Worm (Caenorhabditis elegans) whole organism, L4 larva: ENCODE results near the gene C17G1.2.

ENCODE experiments used
- F10B5.3 ChIP-seq: sonication (generic microtip); optimal IDR thresholded peaks from 2 replicates; lab custom pipeline; 2016; ENCODE audit warnings: mild to moderate bottlenecking, missing genetic modification characterization, missing compliant biosample characterization
- F26F4.8 ChIP-seq: fragments of 200-800 bp; sonication (Bioruptor generic); conservative IDR thresholded peaks from 2 replicates; pipeline ENCODE4 v1.3.6; 2022; ENCODE audit warnings: missing genetic modification characterization, missing compliant biosample characterization
- F49E8.2 ChIP-seq: sonication (generic microtip); optimal IDR thresholded peaks from 2 replicates; lab custom pipeline; 2016; ENCODE audit warnings: missing compliant biosample characterization, mild to moderate bottlenecking, missing genetic modification characterization, borderline replicate concordance
- T26A8.4 ChIP-seq: fragments of 200-800 bp; sonication (Bioruptor generic); IDR thresholded peaks from 2 replicates; pipeline ENCODE4 v1.3.6; 2022; ENCODE audit warnings: missing genetic modification characterization, missing compliant biosample characterization
- Y5F2A.4 ChIP-seq: fragments of 200-800 bp; sonication (Bioruptor generic); optimal IDR thresholded peaks from 2 replicates; lab custom pipeline; 2018; ENCODE audit warnings: mild to moderate bottlenecking, missing genetic modification characterization, missing compliant biosample characterization
- ZK546.5 ChIP-seq, 2 experiments: sonication (generic microtip); optimal IDR thresholded peaks; 2 replicates each; lab custom pipeline; 2017; ENCODE audit warnings: missing biosample characterization in 2 of 2, missing genetic modification characterization in 2 of 2
- aha-1 ChIP-seq: fragments of 150-350 bp; peaks from one replicate; lab custom pipeline; 2014; ENCODE audit warnings: missing biosample characterization, missing genetic modification characterization
- ceh-32 ChIP-seq: sonication (generic microtip); optimal IDR thresholded peaks from 2 replicates; lab custom pipeline; 2016; ENCODE audit warnings: mild to moderate bottlenecking, missing genetic modification characterization, missing compliant biosample characterization; ENCODE audit not compliant: poor library complexity
- ceh-62 ChIP-seq: sonication (generic microtip); optimal IDR thresholded peaks from 2 replicates; lab custom pipeline; 2017; ENCODE audit warnings: missing biosample characterization, missing genetic modification characterization
- cey-2 ChIP-seq: sonication (generic microtip); optimal IDR thresholded peaks from 3 replicates; lab custom pipeline; 2017; ENCODE audit warnings: missing genetic modification characterization, mild to moderate bottlenecking, missing compliant biosample characterization, antibody characterized with exemption, borderline replicate concordance; ENCODE audit not compliant: insufficient read depth
- daf-12 ChIP-seq: fragments of 150-350 bp; optimal IDR thresholded peaks from 2 replicates; lab custom pipeline; 2014; ENCODE audit warnings: missing biosample characterization, missing genetic modification reagents, missing genetic modification characterization
- daf-16 ChIP-seq, 3 experiments: sonication (generic microtip); optimal IDR thresholded peaks; 2 replicates each; lab custom pipeline; 2016 to 2017; ENCODE audit warnings: missing genetic modification characterization in 3 of 3, missing genetic modification reagents in 3 of 3, mild to moderate bottlenecking in 2 of 3, missing compliant biosample characterization in 2 of 3, missing biosample characterization in 1 of 3, moderate library complexity in 1 of 3
- dmd-6 ChIP-seq: fragments of 200-800 bp; sonication (Bioruptor generic); IDR thresholded peaks from 2 replicates; pipeline ENCODE4 v1.3.6; 2022; ENCODE audit warnings: missing genetic modification reagents, missing genetic modification characterization, missing compliant biosample characterization
- egl-27 ChIP-seq: sonication (generic microtip); optimal IDR thresholded peaks from 3 replicates; lab custom pipeline; 2017; ENCODE audit warnings: missing biosample characterization, missing genetic modification reagents, missing genetic modification characterization
- hlh-11 ChIP-seq: fragments of 200-800 bp; sonication (Bioruptor generic); optimal IDR thresholded peaks from 2 replicates; lab custom pipeline; 2018; ENCODE audit warnings: mild to moderate bottlenecking, missing genetic modification characterization, missing compliant biosample characterization
- hlh-30 ChIP-seq: sonication (generic microtip); optimal IDR thresholded peaks from 2 replicates; lab custom pipeline; 2017; ENCODE audit warnings: antibody characterized with exemption, mild to moderate bottlenecking, missing genetic modification characterization, missing compliant biosample characterization; ENCODE audit not compliant: insufficient read depth
- jun-1 ChIP-seq: fragments of 150-350 bp; optimal IDR thresholded peaks from 2 replicates; lab custom pipeline; 2014; ENCODE audit warnings: missing biosample characterization, missing genetic modification reagents, missing genetic modification characterization
- lim-7 ChIP-seq: fragments of 200-800 bp; sonication (Bioruptor generic); IDR thresholded peaks from 2 replicates; pipeline ENCODE4 v1.3.6; 2022; ENCODE audit warnings: missing genetic modification characterization, missing compliant biosample characterization
- lin-15B ChIP-seq: fragments of 150-350 bp; sonication (generic microtip); optimal IDR thresholded peaks from 3 replicates; lab custom pipeline; 2014; ENCODE audit warnings: missing biosample characterization, missing genetic modification characterization
- lin-29 ChIP-seq: fragments of 200-800 bp; sonication (Bioruptor generic); IDR thresholded peaks from 2 replicates; pipeline ENCODE4 v1.3.6; 2022; ENCODE audit warnings: missing genetic modification reagents, missing genetic modification characterization, missing compliant biosample characterization
- lin-38 ChIP-seq: fragments of 200-800 bp; sonication (Bioruptor generic); IDR thresholded peaks from 2 replicates; pipeline ENCODE4 v1.3.6; 2022; ENCODE audit warnings: missing genetic modification reagents, missing genetic modification characterization, missing compliant biosample characterization
- madf-5 ChIP-seq, 2 experiments: fragments of 200-800 bp; sonication (Bioruptor generic); IDR thresholded peaks; 2 replicates each; pipeline ENCODE4 v1.3.6; 2022; ENCODE audit warnings: missing compliant biosample characterization in 2 of 2, missing genetic modification characterization in 2 of 2
- mep-1 ChIP-seq: fragments of 150-350 bp; sonication (generic microtip); optimal IDR thresholded peaks from 3 replicates; lab custom pipeline; 2014; ENCODE audit warnings: missing biosample characterization, missing genetic modification characterization
- mes-2 ChIP-seq: sonication (generic microtip); optimal IDR thresholded peaks from 2 replicates; lab custom pipeline; 2016; ENCODE audit warnings: missing genotype, mild to moderate bottlenecking, missing genetic modification characterization, missing compliant biosample characterization; ENCODE audit not compliant: poor library complexity, severe bottlenecking
- mxl-2 ChIP-seq: fragments of 200-800 bp; sonication (Bioruptor generic); conservative IDR thresholded peaks from 2 replicates; pipeline ENCODE4 v1.3.6; 2022; ENCODE audit warnings: missing genetic modification reagents, missing genetic modification characterization, missing compliant biosample characterization
- nhr-10 ChIP-seq: fragments of 150-350 bp; optimal IDR thresholded peaks from 2 replicates; lab custom pipeline; 2014; ENCODE audit warnings: missing biosample characterization, missing genetic modification characterization
- nhr-41 ChIP-seq: fragments of 200-800 bp; sonication (Bioruptor generic); IDR thresholded peaks from 2 replicates; pipeline ENCODE4 v1.3.6; 2022; ENCODE audit warnings: missing genetic modification reagents, missing genetic modification characterization, missing compliant biosample characterization
- nhr-42 ChIP-seq: fragments of 200-800 bp; sonication (Bioruptor generic); IDR thresholded peaks from 2 replicates; pipeline ENCODE4 v1.3.6; 2022; ENCODE audit warnings: missing genetic modification characterization, missing compliant biosample characterization
- php-3 ChIP-seq: fragments of 200-800 bp; sonication (Bioruptor generic); IDR thresholded peaks from 2 replicates; pipeline ENCODE4 v1.3.6; 2022; ENCODE audit warnings: missing genetic modification reagents, missing genetic modification characterization, missing compliant biosample characterization
- pqm-1 ChIP-seq: sonication (generic microtip); optimal IDR thresholded peaks from 2 replicates; lab custom pipeline; 2017; ENCODE audit warnings: missing biosample characterization, missing genetic modification characterization
- snpc-1.2 ChIP-seq: fragments of 200-800 bp; sonication (Bioruptor generic); IDR thresholded peaks from 2 replicates; pipeline ENCODE4 v1.3.6; 2022; ENCODE audit warnings: missing genetic modification reagents, missing genetic modification characterization, missing compliant biosample characterization
- spr-3 ChIP-seq: fragments of 200-800 bp; sonication (Bioruptor generic); optimal IDR thresholded peaks from 2 replicates; lab custom pipeline; 2018; ENCODE audit warnings: mild to moderate bottlenecking, missing genetic modification characterization, missing compliant biosample characterization
- tag-97 ChIP-seq: fragments of 200-800 bp; sonication (Bioruptor generic); IDR thresholded peaks from 2 replicates; pipeline ENCODE4 v1.3.6; 2022; ENCODE audit warnings: missing genetic modification characterization, missing compliant biosample characterization
- tra-1 ChIP-seq: fragments of 200-800 bp; sonication (Bioruptor generic); IDR thresholded peaks from 2 replicates; pipeline ENCODE4 v1.3.6; 2022; ENCODE audit warnings: missing genetic modification reagents, missing genetic modification characterization, missing compliant biosample characterization
- vab-7 ChIP-seq: fragments of 200-800 bp; sonication (Bioruptor generic); IDR thresholded peaks from 2 replicates; pipeline ENCODE4 v1.3.6; 2022; ENCODE audit warnings: missing genetic modification reagents, missing genetic modification characterization, missing compliant biosample characterization
- zfp-3 ChIP-seq: fragments of 200-800 bp; sonication (Bioruptor generic); conservative IDR thresholded peaks from 2 replicates; pipeline ENCODE4 v1.3.6; 2022; ENCODE audit warnings: missing genetic modification reagents, missing genetic modification characterization, missing compliant biosample characterization
- ztf-11 ChIP-seq: fragments of 150-350 bp; optimal IDR thresholded peaks from 2 replicates; lab custom pipeline; 2014; ENCODE audit warnings: missing biosample characterization, missing genetic modification characterization
- ztf-7 ChIP-seq: fragments of 150-350 bp; optimal IDR thresholded peaks from 2 replicates; lab custom pipeline; 2014; ENCODE audit warnings: missing biosample characterization, missing genetic modification characterization

The C17G1.2 gene

ce11 chrX:9921257-9921656, at the start of gene C17G1.2:
C17G1.2 (plus strand) TSS chrX:9921557.
- TF ChIP-seq nhr-41 (GFP tag; lab: Robert Waterston, UW) (no peak), ceh-32 (no peak), hlh-30 (tag; lab: Kevin White, UChicago) (no peak), cey-2 (tag; lab: Kevin White, UChicago) (no peak), nhr-10 (tag; lab: Kevin White, UChicago) (no peak), F10B5.3 (tag; lab: Kevin White, UChicago) (no peak), ZK546.5 (tag; optimal IDR thresholded peaks at IDR 0.05; lab: Kevin White, UChicago) (no peak)

ce11 chrX:9872554-9872953, 48.8 kb upstream of the C17G1.2 start, which contains the start of gene R07B1.8:
R07B1.8 (minus strand) TSS chrX:9872654.
- TF ChIP-seq spr-3 (GFP tag; lab: Kevin White, UChicago), result no peak
- no peak for TF ChIP-seq ztf-11 (tag; lab: Kevin White, UChicago)
- TF ChIP-seq ceh-32, result no peak
- no peak for TF ChIP-seq lin-29
- no peak for TF ChIP-seq tag-97 (GFP tag; lab: Robert Waterston, UW)
- no peak for TF ChIP-seq Y5F2A.4 (GFP tag; lab: Kevin White, UChicago)
- TF ChIP-seq F49E8.2 (tag; lab: Kevin White, UChicago), result no peak
- no peak for TF ChIP-seq daf-12
- TF ChIP-seq lin-15B, result no peak
- no peak for TF ChIP-seq php-3 (GFP tag; lab: Robert Waterston, UW)
- TF ChIP-seq jun-1, result no peak
- TF ChIP-seq lim-7 (GFP tag; lab: Robert Waterston, UW), result no peak
- no peak for TF ChIP-seq mep-1 (tag; lab: Kevin White, UChicago)
- TF ChIP-seq aha-1, result no peak

ce11 chrX:9877117-9877516, 44.2 kb upstream of the C17G1.2 start, which contains the start of gene R07B1.9:
R07B1.9 (plus strand) TSS chrX:9877417.
- TF ChIP-seq egl-27 (tag; lab: Kevin White, UChicago), result no peak
- TF ChIP-seq mes-2, result no peak
- no peak for TF ChIP-seq jun-1
- TF ChIP-seq aha-1, result peak; percentile 31

- TF ChIP-seq T26A8.4 (GFP tag; lab: Robert Waterston, UW) (no peak), tra-1 (no peak), snpc-1.2 (GFP tag; lab: Robert Waterston, UW) (no peak), madf-5 (GFP tag; IDR thresholded peaks at IDR 0.05; lab: Robert Waterston, UW) (no peak), mxl-2 (GFP tag; lab: Robert Waterston, UW) (no peak), lin-38 (GFP tag; lab: Robert Waterston, UW) (no peak), vab-7 (GFP tag; lab: Robert Waterston, UW) (no peak), F26F4.8 (GFP tag; lab: Robert Waterston, UW) (no peak), ceh-62 (tag; lab: Kevin White, UChicago) (no peak), mep-1 (tag; lab: Kevin White, UChicago) (no peak), ztf-7 (tag; lab: Kevin White, UChicago) (no peak), zfp-3 (GFP tag; lab: Robert Waterston, UW) (no peak)
These were observed 39.2 kb upstream of the C17G1.2 start, which contains the start of gene glo-1 for ce11 chrX:9882112-9882511. glo-1 (minus strand) TSS chrX:9882212.

ce11 chrX:9882572-9882971, 38.8 kb upstream of the C17G1.2 start:
- TF ChIP-seq tra-1 (no peak), hlh-11 (tag; lab: Kevin White, UChicago) (peak; percentile 46), pqm-1 (peak; percentile 59), nhr-42 (no peak), daf-16 (GFP tag; optimal IDR thresholded peaks at IDR 0.05; lab: Kevin White, UChicago) (no peak), daf-16 (tag; optimal IDR thresholded peaks at IDR 0.05; lab: Kevin White, UChicago) (peak; percentile 76), dmd-6 (GFP tag; lab: Robert Waterston, UW) (peak; percentile 56)
- TF ChIP-seq, all 104 proteins: peak for 4
